Worm (Caenorhabditis elegans) whole organism, L2 larva: ENCODE measurements around the gene snpc-3.4.

Experiments
- ama-1 ChIP-seq: fragments of 150-350 bp; optimal IDR thresholded peaks from 2 replicates; lab custom pipeline; 2018; ENCODE audit warnings: inconsistent platforms
- crh-2 ChIP-seq: sonication (generic microtip); optimal IDR thresholded peaks from 2 replicates; lab custom pipeline; 2017; ENCODE audit warnings: missing biosample characterization, missing genetic modification characterization
- elt-1 ChIP-seq: fragments of 150-350 bp; optimal IDR thresholded peaks from 2 replicates; lab custom pipeline; 2014; ENCODE audit warnings: missing biosample characterization, missing genetic modification characterization
- lin-11 ChIP-seq: fragments of 150-350 bp; sonication (generic microtip); optimal IDR thresholded peaks from 2 replicates; lab custom pipeline; 2014; ENCODE audit warnings: missing biosample characterization, missing genetic modification characterization, inconsistent platforms, mixed read lengths
- lsy-2 ChIP-seq, 2 experiments: fragments of 150-350 bp in 1 of 2; sonication (generic microtip) in 1 of 2; optimal IDR thresholded peaks; 2 replicates each; lab custom pipeline; 2014 to 2017; ENCODE audit warnings: missing biosample characterization in 2 of 2, missing genetic modification characterization in 2 of 2
- nhr-12 ChIP-seq: fragments of 150-350 bp; optimal IDR thresholded peaks from 2 replicates; lab custom pipeline; 2014; ENCODE audit warnings: missing biosample characterization, missing genetic modification characterization
- snpc-4 ChIP-seq: fragments of 150-350 bp; optimal IDR thresholded peaks from 2 replicates; lab custom pipeline; 2014; ENCODE audit warnings: missing biosample characterization, missing genetic modification characterization
- ztf-1 ChIP-seq: fragments of 200-800 bp; sonication (Bioruptor generic); conservative IDR thresholded peaks from 2 replicates; pipeline ENCODE4 v1.3.6; 2022; ENCODE audit warnings: missing genetic modification characterization, missing compliant biosample characterization
- ztf-11 ChIP-seq: sonication (generic microtip); optimal IDR thresholded peaks from 2 replicates; lab custom pipeline; 2017; ENCODE audit warnings: missing biosample characterization, missing genetic modification characterization
- ztf-4 ChIP-seq: fragments of 150-350 bp; optimal IDR thresholded peaks from 2 replicates; lab custom pipeline; 2014; ENCODE audit warnings: missing biosample characterization, missing genetic modification characterization

DNA sequence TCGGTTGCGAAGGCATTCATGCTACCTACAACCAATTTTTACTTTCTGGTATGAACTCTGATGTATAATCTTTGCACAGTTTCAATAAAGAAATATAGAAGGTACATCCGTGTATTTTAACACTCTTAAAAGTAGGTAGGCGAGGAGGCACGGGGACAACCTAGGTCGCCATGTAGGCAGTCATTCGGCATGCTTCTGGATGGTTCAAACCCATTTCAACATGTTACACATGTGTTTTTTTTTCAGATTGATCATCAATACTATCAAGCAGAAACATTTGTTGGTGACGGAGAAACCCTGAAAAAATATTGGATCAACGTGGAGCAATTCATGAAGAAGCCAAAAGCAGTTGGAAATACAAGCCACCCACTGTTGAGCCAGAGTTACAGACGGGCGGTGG, 12.8 kb upstream of the snpc-3.4 start:
- TF ChIP-seq nhr-12 (tag; lab: Kevin White, UChicago) (no peak), ztf-4 (tag; lab: Kevin White, UChicago) (no peak), ztf-1 (GFP tag; lab: Robert Waterston, UW) (no peak), snpc-4 (no peak), ama-1 (lab: Kevin White, UChicago) (no peak), lin-11 (tag; lab: Kevin White, UChicago) (no peak), elt-1 (no peak), lsy-2 (tag; optimal IDR thresholded peaks at IDR 0.05; lab: Kevin White, UChicago) (no peak), ztf-11 (tag; lab: Kevin White, UChicago) (no peak), crh-2 (no peak)
